Worm (Caenorhabditis elegans) whole organism, late embryonic: ENCODE measurements around the gene clec-226.

ENCODE experiments used
- F13H6.1 ChIP-seq: sonication (generic microtip); optimal IDR thresholded peaks from 2 replicates; lab custom pipeline; 2016; ENCODE audit warnings: missing genetic modification characterization, missing compliant biosample characterization
- ceh-22 ChIP-seq: sonication (generic microtip); optimal IDR thresholded peaks from 2 replicates; lab custom pipeline; 2017; ENCODE audit warnings: missing biosample characterization, missing genetic modification characterization
- nhr-11 ChIP-seq: fragments of 150-350 bp; optimal IDR thresholded peaks from 2 replicates; lab custom pipeline; 2014; ENCODE audit warnings: missing biosample characterization, missing genetic modification characterization
- npax-4 ChIP-seq: sonication (generic microtip); optimal IDR thresholded peaks from 2 replicates; lab custom pipeline; 2016; ENCODE audit warnings: missing genetic modification characterization, missing compliant biosample characterization
- pag-3 ChIP-seq: sonication (generic microtip); optimal IDR thresholded peaks from 2 replicates; lab custom pipeline; 2016; ENCODE audit warnings: missing compliant biosample characterization, missing genetic modification characterization, borderline replicate concordance

DNA sequence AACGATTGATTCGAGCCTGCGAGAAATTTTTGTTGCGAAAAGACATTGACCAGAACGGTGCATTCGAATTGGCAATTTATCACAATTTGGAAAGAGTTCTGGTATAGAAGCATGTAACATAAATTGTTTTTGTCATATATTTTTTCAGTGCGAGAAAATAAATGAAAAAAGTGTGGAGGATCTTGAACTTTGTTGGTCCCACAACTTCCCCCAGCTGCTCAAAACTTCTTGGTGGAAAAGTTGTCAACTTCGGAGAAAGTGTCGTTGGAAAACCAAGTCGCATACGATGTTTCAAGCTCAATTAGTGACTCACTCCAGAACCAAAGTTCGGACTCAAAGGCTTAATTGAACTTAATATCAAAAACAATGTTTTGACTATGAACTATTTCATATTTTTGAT lies 14.8 kb upstream of the clec-226 start:
- TF ChIP-seq pag-3 (tag; lab: Kevin White, UChicago) = no peak
- TF ChIP-seq ceh-22 (tag; lab: Kevin White, UChicago) = no peak
- no peak for TF ChIP-seq nhr-11
- no peak for TF ChIP-seq npax-4
- TF ChIP-seq F13H6.1 (tag; lab: Kevin White, UChicago) = no peak
